Worm (Caenorhabditis elegans): ENCODE measurements around the gene str-150.

ce11 chrV:16573168-16573567 is 9.9 kb upstream of the str-150 start, which contains the start of gene str-149:
- TF ChIP-seq F49E8.2 (tag; optimal IDR thresholded peaks at IDR 0.05; ENCODE audit: borderline replicate concordance): no peak
- no peak for TF ChIP-seq nhr-77 (tag; optimal IDR thresholded peaks at IDR 0.05)
- no peak for TF ChIP-seq gei-8 (GFP tag; optimal IDR thresholded peaks at IDR 0.05)
- no peak for TF ChIP-seq nhr-76 (tag; optimal IDR thresholded peaks at IDR 0.05)
- no peak for TF ChIP-seq ztf-11 (tag; optimal IDR thresholded peaks at IDR 0.05)
- TF ChIP-seq nhr-25 (tag; optimal IDR thresholded peaks at IDR 0.05; ENCODE audit: borderline replicate concordance, insufficient read depth): no peak
- no peak for TF ChIP-seq skn-1 (tag; optimal IDR thresholded peaks at IDR 0.05)
- no peak for TF ChIP-seq nhr-11 (tag; optimal IDR thresholded peaks at IDR 0.05)
- TF ChIP-seq lin-39 (tag; optimal IDR thresholded peaks at IDR 0.05): no peak
- TF ChIP-seq unc-62 (GFP tag; optimal IDR thresholded peaks at IDR 0.05 in 1 of 2): no peak
- TF ChIP-seq unc-62 (tag; optimal IDR thresholded peaks at IDR 0.05): no peak
- TF ChIP-seq nhr-237 (tag; optimal IDR thresholded peaks at IDR 0.05): no peak
- TF ChIP-seq zag-1 (tag; optimal IDR thresholded peaks at IDR 0.05): no peak

Data from whole organism, L4 larva.